Worm (Caenorhabditis elegans): ENCODE measurements around the gene dsh-1.

Gene dsh-1

ce11 chrII:5181497-5181896 lies 43.7 kb downstream of the dsh-1 start (continued):
- TF ChIP-seq pqm-1 (tag; optimal IDR thresholded peaks at IDR 0.05) (no peak), C08G9.2 (tag; optimal IDR thresholded peaks at IDR 0.05) (no peak), mec-3 (tag; optimal IDR thresholded peaks at IDR 0.05; ENCODE audit: borderline replicate concordance) (no peak), ceh-24 (tag; optimal IDR thresholded peaks at IDR 0.05) (no peak), ceh-2 (tag; optimal IDR thresholded peaks at IDR 0.05) (peak; percentile 29), odd-2 (tag; optimal IDR thresholded peaks at IDR 0.05) (no peak), ama-1 (optimal IDR thresholded peaks at IDR 0.05) (no peak), ceh-18 (tag; optimal IDR thresholded peaks at IDR 0.05) (peak; percentile 74), rnt-1 (tag; optimal IDR thresholded peaks at IDR 0.05) (peak; percentile 52), tbx-2 (tag; optimal IDR thresholded peaks at IDR 0.05) (peak; percentile 55), ceh-9 (tag; optimal IDR thresholded peaks at IDR 0.05) (no peak), eyg-1 (tag; optimal IDR thresholded peaks at IDR 0.05) (no peak), ceh-19 (GFP tag; optimal IDR thresholded peaks at IDR 0.05) (no peak), tbx-7 (tag; optimal IDR thresholded peaks at IDR 0.05) (no peak), T23F11.4 (GFP tag; optimal IDR thresholded peaks at IDR 0.05) (no peak), che-1 (tag; optimal IDR thresholded peaks at IDR 0.05) (no peak), ceh-30 (tag; optimal IDR thresholded peaks at IDR 0.05) (no peak), pat-9 (tag; optimal IDR thresholded peaks at IDR 0.05) (no peak), sox-4 (tag; optimal IDR thresholded peaks at IDR 0.05) (no peak), fkh-10 (GFP tag; optimal IDR thresholded peaks at IDR 0.05) (no peak), dmd-4 (tag; optimal IDR thresholded peaks at IDR 0.05; ENCODE audit: borderline replicate concordance) (no peak), lim-6 (tag; optimal IDR thresholded peaks at IDR 0.05) (no peak), unc-55 (GFP tag; optimal IDR thresholded peaks at IDR 0.05) (peak; percentile 87), unc-86 (tag; optimal IDR thresholded peaks at IDR 0.05) (no peak), unc-3 (GFP tag; conservative IDR thresholded peaks at IDR 0.05) (no peak), unc-3 (tag; optimal IDR thresholded peaks at IDR 0.05) (peak; percentile 30), sox-2 (GFP tag; IDR thresholded peaks at IDR 0.05) (no peak), lin-11 (tag; optimal IDR thresholded peaks at IDR 0.05) (no peak), pag-3 (tag; optimal IDR thresholded peaks at IDR 0.05; ENCODE audit: borderline replicate concordance) (no peak), unc-42 (tag; optimal IDR thresholded peaks at IDR 0.05) (peak; percentile 51), ceh-14 (tag; optimal IDR thresholded peaks at IDR 0.05) (no peak), hlh-15 (tag; optimal IDR thresholded peaks at IDR 0.05) (no peak), hlh-13 (GFP tag; optimal IDR thresholded peaks at IDR 0.05) (no peak), pros-1 (tag; optimal IDR thresholded peaks at IDR 0.05) (peak; percentile 80), elt-2 (tag; optimal IDR thresholded peaks at IDR 0.05) (peak; percentile 83), npax-4 (tag; optimal IDR thresholded peaks at IDR 0.05) (no peak), dve-1 (tag; optimal IDR thresholded peaks at IDR 0.05) (no peak), ztf-16 (tag; optimal IDR thresholded peaks at IDR 0.05) (no peak), nfya-1 (tag; optimal IDR thresholded peaks at IDR 0.05) (peak; percentile 80), ceh-48 (tag; optimal IDR thresholded peaks at IDR 0.05) (no peak), ceh-31 (tag; optimal IDR thresholded peaks at IDR 0.05) (peak; percentile 88), pha-2 (tag; optimal IDR thresholded peaks at IDR 0.05) (no peak), syd-9 (tag; optimal IDR thresholded peaks at IDR 0.05) (peak; percentile 45), ceh-45 (GFP tag; IDR thresholded peaks at IDR 0.05) (no peak)

DNA sequence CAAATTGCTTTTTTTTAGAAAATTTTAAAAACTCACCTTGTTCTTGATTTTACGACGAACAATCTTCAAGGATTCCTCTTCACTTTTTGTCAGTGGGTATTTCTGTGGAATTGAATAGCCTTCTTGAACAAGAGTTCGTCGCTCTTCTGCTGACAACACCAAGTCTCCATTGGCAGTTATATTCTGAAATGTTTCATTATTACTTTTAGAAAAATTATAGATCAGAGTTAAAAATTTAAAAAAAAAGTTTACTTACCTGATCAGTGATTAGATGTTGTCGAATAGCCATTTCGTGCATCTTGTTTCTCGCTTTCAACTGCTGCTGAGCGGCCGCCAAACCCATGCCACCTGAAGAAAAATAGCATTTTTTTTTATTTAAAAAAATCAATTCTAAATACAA lies 44.9 kb downstream of the dsh-1 start:
- TF ChIP-seq pqm-1 (tag; optimal IDR thresholded peaks at IDR 0.05) (no peak), hlh-13 (GFP tag; optimal IDR thresholded peaks at IDR 0.05) (no peak), sdc-2 (tag; optimal IDR thresholded peaks at IDR 0.05) (no peak), nfya-1 (tag; optimal IDR thresholded peaks at IDR 0.05) (no peak), ceh-6 (GFP tag; optimal IDR thresholded peaks at IDR 0.05) (no peak), fax-1 (tag; optimal IDR thresholded peaks at IDR 0.05) (no peak), ref-2 (tag; optimal IDR thresholded peaks at IDR 0.05) (no peak), mec-3 (tag; optimal IDR thresholded peaks at IDR 0.05; ENCODE audit: borderline replicate concordance) (no peak), ceh-14 (tag; optimal IDR thresholded peaks at IDR 0.05) (no peak)

Data from whole organism, late embryonic.